Fruit fly (Drosophila melanogaster): Measurements from ENCODE around the gene alph.

alph gene

dm6 chr3R:29591481-29592138, at the start of gene alph (continued):
- no peak for TF ChIP-seq abd-A (tag; optimal IDR thresholded peaks at IDR 0.05)
- peak; percentile 9 for TF ChIP-seq Max (GFP tag; optimal IDR thresholded peaks at IDR 0.05)
- no peak for TF ChIP-seq pan (optimal IDR thresholded peaks at IDR 0.05)
- TF ChIP-seq pan (GFP tag; optimal IDR thresholded peaks at IDR 0.05 in 1 of 2, IDR thresholded peaks at IDR 0.05 in 1 of 2) = peak in 1 of 2 experiments; percentile 45
- no peak for TF ChIP-seq CG10462 (GFP tag; optimal IDR thresholded peaks at IDR 0.05)
- TF ChIP-seq knrl (GFP tag; IDR thresholded peaks at IDR 0.05; ENCODE audit: partially characterized antibody) = peak; percentile 98
- TF ChIP-seq Dek (tag; optimal IDR thresholded peaks at IDR 0.05) = peak; percentile 10
- no peak for TF ChIP-seq lmd (GFP tag; IDR thresholded peaks at IDR 0.05)
- TF ChIP-seq Eip74EF (GFP tag; optimal IDR thresholded peaks at IDR 0.05) = no peak
- peak; percentile 1 for TF ChIP-seq CG9437 (GFP tag; optimal IDR thresholded peaks at IDR 0.05)
- TF ChIP-seq sqz (GFP tag; optimal IDR thresholded peaks at IDR 0.05) = no peak
- TF ChIP-seq CG1529 (GFP tag; optimal IDR thresholded peaks at IDR 0.05) = no peak
- TF ChIP-seq fd96Cb (tag; optimal IDR thresholded peaks at IDR 0.05) = peak; percentile 8
- TF ChIP-seq Nf-YC (tag; optimal IDR thresholded peaks at IDR 0.05) = no peak
- no peak for TF ChIP-seq E2f1 (GFP tag; IDR thresholded peaks at IDR 0.05)
- no peak for TF ChIP-seq gcm (GFP tag; optimal IDR thresholded peaks at IDR 0.05)
- TF ChIP-seq CG2875 (GFP tag; optimal IDR thresholded peaks at IDR 0.05) = peak; percentile 43
- no peak for TF ChIP-seq crc (GFP tag; optimal IDR thresholded peaks at IDR 0.05)
- TF ChIP-seq CG9797 (GFP tag; optimal IDR thresholded peaks at IDR 0.05) = peak; percentile 40
- peak; percentile 99 for TF ChIP-seq Bgb (GFP tag; IDR thresholded peaks at IDR 0.05; ENCODE audit: partially characterized antibody)
- TF ChIP-seq ab (GFP tag; optimal IDR thresholded peaks at IDR 0.05) = peak; percentile 0
- TF ChIP-seq sim (GFP tag; IDR thresholded peaks at IDR 0.05) = no peak
- TF ChIP-seq Opbp (GFP tag; IDR thresholded peaks at IDR 0.05; ENCODE audit: partially characterized antibody) = peak; percentile 98
- peak; percentile 85 for TF ChIP-seq CG1603 (tag; optimal IDR thresholded peaks at IDR 0.05)
- TF ChIP-seq CG18011 (GFP tag; optimal IDR thresholded peaks at IDR 0.05) = no peak
- no peak for TF ChIP-seq Taf1 (GFP tag; IDR thresholded peaks at IDR 0.05)
- no peak for TF ChIP-seq MTF-1 (GFP tag; optimal IDR thresholded peaks at IDR 0.05; ENCODE audit: borderline replicate concordance)
- TF ChIP-seq CG3838 (GFP tag; optimal IDR thresholded peaks at IDR 0.05) = no peak
- no peak for TF ChIP-seq BtbVII (GFP tag; optimal IDR thresholded peaks at IDR 0.05)
- TF ChIP-seq CG4730 (GFP tag; IDR thresholded peaks at IDR 0.05) = no peak
- TF ChIP-seq rib (GFP tag; IDR thresholded peaks at IDR 0.05) = no peak
- TF ChIP-seq CG7372 (GFP tag; IDR thresholded peaks at IDR 0.05) = no peak
- no peak for TF ChIP-seq CG6175 (GFP tag; IDR thresholded peaks at IDR 0.05)
- peak; percentile 37; the same call in 1 of the 2 replicates for TF ChIP-seq HLH3B (GFP tag; IDR thresholded peaks at IDR 0.05)
- TF ChIP-seq CG31365 (tag; optimal IDR thresholded peaks at IDR 0.05) = peak; percentile 22
- no peak for TF ChIP-seq nau (GFP tag; optimal IDR thresholded peaks at IDR 0.05)
- TF ChIP-seq CrebB (tag; optimal IDR thresholded peaks at IDR 0.05) = peak; percentile 26
- TF ChIP-seq Elba2 (GFP tag; optimal IDR thresholded peaks at IDR 0.05) = peak; percentile 97
- no peak for TF ChIP-seq CG2199 (GFP tag; IDR thresholded peaks at IDR 0.05)
- TF ChIP-seq CG5245 (GFP tag; optimal IDR thresholded peaks at IDR 0.05) = no peak
- TF ChIP-seq CG14014 (GFP tag; IDR thresholded peaks at IDR 0.05) = peak; percentile 10; the same call in 1 of the 2 replicates
- peak; percentile 13 for TF ChIP-seq D19A (tag; optimal IDR thresholded peaks at IDR 0.05)
- no peak for TF ChIP-seq nom (GFP tag; optimal IDR thresholded peaks at IDR 0.05)
- no peak for TF ChIP-seq CG1647 (GFP tag; optimal IDR thresholded peaks at IDR 0.05)
- peak; percentile 97 for TF ChIP-seq hb (GFP tag; IDR thresholded peaks at IDR 0.05; ENCODE audit: partially characterized antibody)
- peak; percentile 91 for TF ChIP-seq Ets65A (GFP tag)
- peak; percentile 23 for TF ChIP-seq Atf-2 (GFP tag; optimal IDR thresholded peaks at IDR 0.05)
- TF ChIP-seq kni (GFP tag; optimal IDR thresholded peaks at IDR 0.05) = no peak
- TF ChIP-seq run (tag; optimal IDR thresholded peaks at IDR 0.05) = no peak
- TF ChIP-seq CG18764 (GFP tag; optimal IDR thresholded peaks at IDR 0.05) = peak; percentile 20

Measured in whole organism, embryonic.